Fruit fly (Drosophila melanogaster) whole organism, embryonic: ENCODE data around the gene ash1.
A peak's percentile ranks its signal among the peaks of the same experiment; 100 is the strongest.

Experiments used
- C15 ChIP-seq: fragments of 200-800 bp; sonication (Bioruptor generic); IDR thresholded peaks from 3 replicates; pipeline ENCODE4 v1.3.6; 2022; ENCODE audit warnings: missing biosample characterization, missing genetic modification characterization
- CG10654 ChIP-seq: fragments of 200-800 bp; sonication (Bioruptor generic); optimal IDR thresholded peaks from 2 replicates; lab custom pipeline; 2016; ENCODE audit warnings: missing biosample characterization, missing genetic modification characterization
- CG11723 ChIP-seq: fragments of 200-800 bp; sonication (Bioruptor generic); optimal IDR thresholded peaks from 2 replicates; lab custom pipeline; 2017; ENCODE audit warnings: missing biosample characterization, mild to moderate bottlenecking, missing genetic modification characterization
- CG1233 ChIP-seq: fragments of 200-800 bp; sonication (Bioruptor generic); optimal IDR thresholded peaks from 4 replicates; lab custom pipeline; 2018; ENCODE audit warnings: missing biosample characterization, mild to moderate bottlenecking, missing genetic modification characterization
- CG12659 ChIP-seq: fragments of 200-800 bp; sonication (Bioruptor generic); optimal IDR thresholded peaks from 3 replicates; lab custom pipeline; 2017; ENCODE audit warnings: mild to moderate bottlenecking, missing biosample characterization, missing genetic modification reagents, missing genetic modification characterization
- CG13775 ChIP-seq: fragments of 200-800 bp; sonication (Bioruptor generic); optimal IDR thresholded peaks from 3 replicates; lab custom pipeline; 2017; ENCODE audit warnings: missing biosample characterization, mild to moderate bottlenecking, missing genetic modification characterization
- CG13894 ChIP-seq: fragments of 200-800 bp; sonication (Bioruptor generic); optimal IDR thresholded peaks from 3 replicates; lab custom pipeline; 2018; ENCODE audit warnings: missing biosample characterization, mild to moderate bottlenecking, missing genetic modification characterization, moderate library complexity
- CG14050 ChIP-seq: fragments of 200-800 bp; sonication (Bioruptor generic); IDR thresholded peaks from 3 replicates; pipeline ENCODE4 v1.3.6; 2022; ENCODE audit warnings: missing biosample characterization, missing genetic modification characterization
- CG14710 ChIP-seq: fragments of 200-800 bp; sonication (Bioruptor generic); optimal IDR thresholded peaks from 3 replicates; lab custom pipeline; 2019; ENCODE audit warnings: missing biosample characterization, mild to moderate bottlenecking, missing genetic modification characterization, moderate library complexity
- CG15011 ChIP-seq: fragments of 200-800 bp; sonication (Bioruptor generic); optimal IDR thresholded peaks from 3 replicates; lab custom pipeline; 2018; ENCODE audit warnings: missing biosample characterization, mild to moderate bottlenecking, missing genetic modification characterization
- CG18262 ChIP-seq: fragments of 200-800 bp; optimal IDR thresholded peaks from 3 replicates; lab custom pipeline; 2019; ENCODE audit warnings: missing biosample characterization, mild to moderate bottlenecking, missing genetic modification characterization, moderate library complexity
- CG2120 ChIP-seq: fragments of 200-800 bp; sonication (Bioruptor generic); optimal IDR thresholded peaks from 3 replicates; lab custom pipeline; 2016; ENCODE audit warnings: missing biosample characterization, missing genetic modification characterization
- CG2202 ChIP-seq: fragments of 200-800 bp; sonication (Bioruptor generic); optimal IDR thresholded peaks from 2 replicates; lab custom pipeline; 2018; ENCODE audit warnings: missing biosample characterization, mild to moderate bottlenecking, missing genetic modification characterization
- CG2678 ChIP-seq: fragments of 200-800 bp; sonication (Bioruptor generic); optimal IDR thresholded peaks from 3 replicates; lab custom pipeline; 2019; ENCODE audit warnings: missing biosample characterization, mild to moderate bottlenecking, missing genetic modification characterization, moderate library complexity
- CG2712 ChIP-seq: fragments of 200-800 bp; optimal IDR thresholded peaks from 3 replicates; lab custom pipeline; 2019; ENCODE audit warnings: missing biosample characterization, mild to moderate bottlenecking, missing genetic modification characterization, moderate library complexity
- CG30020 ChIP-seq: fragments of 200-800 bp; optimal IDR thresholded peaks from 2 replicates; lab custom pipeline; 2019; ENCODE audit warnings: missing biosample characterization, mild to moderate bottlenecking, missing genetic modification characterization, moderate library complexity
- CG30403 ChIP-seq: fragments of 200-800 bp; sonication (Bioruptor generic); optimal IDR thresholded peaks from 3 replicates; lab custom pipeline; 2016; ENCODE audit warnings: missing biosample characterization, missing genetic modification characterization
- CG32767 ChIP-seq: fragments of 200-800 bp; sonication (Bioruptor generic); IDR thresholded peaks from 2 replicates; pipeline ENCODE4 v1.3.6; 2022; ENCODE audit warnings: missing biosample characterization, missing genetic modification characterization
- CG3281 ChIP-seq: fragments of 200-800 bp; sonication (Bioruptor generic); optimal IDR thresholded peaks from 3 replicates; lab custom pipeline; 2017; ENCODE audit warnings: missing biosample characterization, mild to moderate bottlenecking, missing genetic modification characterization
- CG4282 ChIP-seq: fragments of 200-800 bp; sonication (Bioruptor generic); optimal IDR thresholded peaks from 2 replicates; lab custom pipeline; 2016; ENCODE audit warnings: missing biosample characterization, missing genetic modification characterization
- CG6689 ChIP-seq: fragments of 200-800 bp; sonication (Bioruptor generic); IDR thresholded peaks from 2 replicates; pipeline ENCODE4 v1.3.6; 2022; ENCODE audit warnings: missing biosample characterization, missing genetic modification characterization
- CG9609 ChIP-seq: fragments of 200-800 bp; sonication (Bioruptor generic); optimal IDR thresholded peaks from 3 replicates; lab custom pipeline; 2016; ENCODE audit warnings: missing biosample characterization, missing genetic modification characterization
- Dref ChIP-seq: fragments of 200-800 bp; sonication (Bioruptor generic); IDR thresholded peaks from 2 replicates; pipeline ENCODE4 v1.3.6; 2022; ENCODE audit warnings: missing biosample characterization, missing genetic modification characterization
- Ets65A ChIP-seq: fragments of 200-800 bp; sonication (Bioruptor generic); peaks from one replicate; lab custom pipeline; 2016; ENCODE audit warnings: missing biosample characterization, missing genetic modification characterization
- Hmr ChIP-seq: fragments of 200-800 bp; sonication (Bioruptor generic); optimal IDR thresholded peaks from 3 replicates; lab custom pipeline; 2017; ENCODE audit warnings: mild to moderate bottlenecking, missing biosample characterization, missing genetic modification reagents, missing genetic modification characterization
- Hr3 ChIP-seq: fragments of 200-800 bp; sonication (Bioruptor generic); optimal IDR thresholded peaks from 3 replicates; lab custom pipeline; 2016; ENCODE audit warnings: missing biosample characterization, missing genetic modification characterization
- Lhr ChIP-seq: fragments of 200-800 bp; sonication (Bioruptor generic); optimal IDR thresholded peaks from 3 replicates; lab custom pipeline; 2017; ENCODE audit warnings: mild to moderate bottlenecking, missing biosample characterization, missing genetic modification reagents, missing genetic modification characterization
- NC2β ChIP-seq: fragments of 200-800 bp; sonication (Bioruptor generic); optimal IDR thresholded peaks from 2 replicates; lab custom pipeline; 2016; ENCODE audit warnings: missing biosample characterization, missing genetic modification characterization
- Nf-YB ChIP-seq: fragments of 200-800 bp; sonication (Bioruptor generic); optimal IDR thresholded peaks from 3 replicates; lab custom pipeline; 2019; ENCODE audit warnings: missing biosample characterization, mild to moderate bottlenecking, missing genetic modification characterization, moderate library complexity
- Spps ChIP-seq: fragments of 200-800 bp; sonication (Bioruptor generic); optimal IDR thresholded peaks from 2 replicates; lab custom pipeline; 2018; ENCODE audit warnings: missing biosample characterization, mild to moderate bottlenecking, missing genetic modification characterization
- TFAM ChIP-seq: fragments of 200-800 bp; sonication (Bioruptor generic); optimal IDR thresholded peaks from 2 replicates; lab custom pipeline; 2017; ENCODE audit warnings: missing biosample characterization, missing genetic modification characterization, inconsistent platforms
- Tbp ChIP-seq: fragments of >200 bp; optimal IDR thresholded peaks from 2 replicates; lab custom pipeline; 2018; ENCODE audit warnings: missing biosample characterization, missing genetic modification characterization
- az2 ChIP-seq: fragments of 200-800 bp; sonication (Bioruptor generic); optimal IDR thresholded peaks from 3 replicates; lab custom pipeline; 2016; ENCODE audit warnings: missing biosample characterization, missing genetic modification characterization
- bsh ChIP-seq, 2 experiments: fragments of 200-800 bp; sonication (Bioruptor generic); optimal IDR thresholded peaks; 2 replicates each; lab custom pipeline; 2017 to 2018; ENCODE audit warnings: mild to moderate bottlenecking in 2 of 2, missing biosample characterization in 2 of 2, missing genetic modification characterization in 2 of 2, moderate library complexity in 1 of 2
- crc ChIP-seq: fragments of 200-800 bp; sonication (Bioruptor generic); optimal IDR thresholded peaks from 2 replicates; lab custom pipeline; 2016; ENCODE audit warnings: missing biosample characterization, missing genetic modification characterization
- fru ChIP-seq: fragments of >200 bp; optimal IDR thresholded peaks from 2 replicates; lab custom pipeline; 2017
- grau ChIP-seq: fragments of 200-800 bp; optimal IDR thresholded peaks from 3 replicates; lab custom pipeline; 2019; ENCODE audit warnings: missing biosample characterization, mild to moderate bottlenecking, missing genetic modification characterization, moderate library complexity
- gsb ChIP-seq: fragments of 200-800 bp; sonication (Bioruptor generic); IDR thresholded peaks from 2 replicates; pipeline ENCODE4 v1.3.6; 2022; ENCODE audit warnings: missing biosample characterization, missing genetic modification characterization
- ham ChIP-seq: fragments of 200-800 bp; sonication (Bioruptor generic); IDR thresholded peaks from 2 replicates; pipeline ENCODE4 v1.3.6; 2022; ENCODE audit warnings: missing biosample characterization, missing genetic modification characterization
- hb ChIP-seq: fragments of 200-800 bp; sonication (Bioruptor generic); IDR thresholded peaks from 3 replicates; pipeline ENCODE4 v1.3.6; 2022; ENCODE audit warnings: missing biosample characterization, missing genetic modification characterization; ENCODE audit not compliant: partially characterized antibody
- kni ChIP-seq: fragments of 200-800 bp; sonication (Bioruptor generic); optimal IDR thresholded peaks from 3 replicates; lab custom pipeline; 2017; ENCODE audit warnings: mild to moderate bottlenecking, missing biosample characterization, missing genetic modification reagents, missing genetic modification characterization
- p53 ChIP-seq: fragments of 200-800 bp; sonication (Bioruptor generic); optimal IDR thresholded peaks from 2 replicates; lab custom pipeline; 2016; ENCODE audit warnings: missing biosample characterization, missing genetic modification characterization
- peb ChIP-seq: fragments of 200-800 bp; sonication (Bioruptor generic); IDR thresholded peaks from 2 replicates; pipeline ENCODE4 v1.3.6; 2022; ENCODE audit warnings: missing biosample characterization, missing genetic modification characterization
- prd ChIP-seq, 3 experiments: fragments of >200 bp in 2 of 3; fragments of 200-800 bp in 1 of 3; sonication (Bioruptor generic) in 1 of 3; optimal IDR thresholded peaks in 2 of 3; IDR thresholded peaks in 1 of 3; 2 replicates in 2 of 3; 3 replicates in 1 of 3; pipeline versions ENCODE4 v1.3.6 to Lab custom; 2017 to 2022; ENCODE audit warnings: missing biosample characterization in 1 of 3, missing genetic modification characterization in 1 of 3
- pum ChIP-seq: fragments of 200-800 bp; sonication (Bioruptor generic); optimal IDR thresholded peaks from 2 replicates; lab custom pipeline; 2016; ENCODE audit warnings: missing biosample characterization, missing genetic modification characterization
- salm ChIP-seq: fragments of 200-800 bp; sonication (Bioruptor generic); optimal IDR thresholded peaks from 2 replicates; lab custom pipeline; 2018; ENCODE audit warnings: missing biosample characterization, mild to moderate bottlenecking, missing genetic modification characterization
- sr ChIP-seq: fragments of 200-800 bp; sonication (Bioruptor generic); IDR thresholded peaks from 3 replicates; pipeline ENCODE4 v1.3.6; 2022; ENCODE audit warnings: missing biosample characterization, missing genetic modification characterization
- tin ChIP-seq: fragments of 200-800 bp; sonication (Bioruptor generic); optimal IDR thresholded peaks from 3 replicates; lab custom pipeline; 2016; ENCODE audit warnings: missing biosample characterization, missing genetic modification characterization
- tio ChIP-seq: fragments of 200-800 bp; sonication (Bioruptor generic); optimal IDR thresholded peaks from 2 replicates; lab custom pipeline; 2017; ENCODE audit warnings: missing biosample characterization, missing genetic modification characterization, inconsistent platforms
- trem ChIP-seq: fragments of 200-800 bp; optimal IDR thresholded peaks from 3 replicates; lab custom pipeline; 2019; ENCODE audit warnings: missing biosample characterization, mild to moderate bottlenecking, missing genetic modification characterization, moderate library complexity

Gene ash1

dm6 chr3L:19557197-19557995 lies 41.2 kb downstream of the ash1 start (continued):
- TF ChIP-seq CG2202 (tag; lab: Kevin White, UChicago), result no peak
- peak; percentile 21 for TF ChIP-seq CG30020
- TF ChIP-seq tio (GFP tag; lab: Kevin White, UChicago), result peak; percentile 13
- TF ChIP-seq salm, result no peak
- TF ChIP-seq C15 (GFP tag; lab: Robert Waterston, UW), result no peak
- TF ChIP-seq Hr3 (GFP tag; lab: Kevin White, UChicago), result no peak
- TF ChIP-seq CG3281, result no peak
- peak; percentile 38 for TF ChIP-seq grau (tag; lab: Kevin White, UChicago)
- no peak for TF ChIP-seq CG4282
- TF ChIP-seq sr (GFP tag; lab: Robert Waterston, UW), result no peak
- peak; percentile 47 for TF ChIP-seq Nf-YB
- no peak for TF ChIP-seq NC2β (GFP tag; lab: Kevin White, UChicago)
- TF ChIP-seq prd (optimal IDR thresholded peaks at IDR 0.05; lab: Kevin White, UChicago), result no peak
- peak; percentile 31; the same call in 1 of the 3 replicates for TF ChIP-seq prd (GFP tag; IDR thresholded peaks at IDR 0.05; lab: Robert Waterston, UW)
- no peak for TF ChIP-seq fru
- no peak for TF ChIP-seq Lhr (GFP tag; lab: Kevin White, UChicago)
- TF ChIP-seq CG18262, result peak; percentile 82
- TF ChIP-seq trem, result peak; percentile 22
- TF ChIP-seq Hmr (GFP tag; lab: Kevin White, UChicago), result no peak
- no peak for TF ChIP-seq CG15011
- no peak for TF ChIP-seq TFAM
- no peak for TF ChIP-seq peb
- peak; percentile 41 for TF ChIP-seq CG1233 (GFP tag; lab: Kevin White, UChicago)
- TF ChIP-seq CG14710 (tag; lab: Kevin White, UChicago), result peak; percentile 63
- TF ChIP-seq CG10654 (GFP tag; lab: Kevin White, UChicago), result no peak
- no peak for TF ChIP-seq ham
- peak; percentile 21 to 44 for TF ChIP-seq bsh (GFP tag; optimal IDR thresholded peaks at IDR 0.05; lab: Kevin White, UChicago)
- no peak for TF ChIP-seq Spps (tag; lab: Kevin White, UChicago)
- no peak for TF ChIP-seq CG14050 (GFP tag; lab: Robert Waterston, UW)
- TF ChIP-seq CG6689 (GFP tag; lab: Robert Waterston, UW), result 0 out of 2 replicates have a peak, but pooled peaks have one; percentile 5
- TF ChIP-seq CG2678, result no peak
- no peak for TF ChIP-seq Tbp
- no peak for TF ChIP-seq CG2120 (GFP tag; lab: Kevin White, UChicago)
- no peak for TF ChIP-seq az2
- TF ChIP-seq CG2712 (tag; lab: Kevin White, UChicago), result peak; percentile 65
- no peak for TF ChIP-seq Ets65A (GFP tag; lab: Kevin White, UChicago)
- no peak for TF ChIP-seq crc (GFP tag; lab: Kevin White, UChicago)
- no peak for TF ChIP-seq CG9609 (GFP tag; lab: Kevin White, UChicago)
- TF ChIP-seq pum (GFP tag; lab: Kevin White, UChicago), result no peak
- no peak for TF ChIP-seq hb (GFP tag; lab: Robert Waterston, UW)
- no peak for TF ChIP-seq CG30403 (GFP tag; lab: Kevin White, UChicago)
- no peak for TF ChIP-seq CG12659 (GFP tag; lab: Kevin White, UChicago)
- no peak for TF ChIP-seq gsb
- TF ChIP-seq CG32767, result no peak
- TF ChIP-seq CG11723 (GFP tag; lab: Kevin White, UChicago), result no peak
- TF ChIP-seq CG13894 (tag; lab: Kevin White, UChicago), result no peak
- TF ChIP-seq CG13775 (GFP tag; lab: Kevin White, UChicago), result peak; percentile 33
- no peak for TF ChIP-seq kni (GFP tag; lab: Kevin White, UChicago)
- TF ChIP-seq p53 (GFP tag; lab: Kevin White, UChicago), result no peak
- no peak for TF ChIP-seq Dref (GFP tag; lab: Robert Waterston, UW)
- no peak for TF ChIP-seq tin (GFP tag; lab: Kevin White, UChicago)
